Worm (Caenorhabditis elegans) whole organism, L2 larva: ENCODE data around the gene bca-2.
A peak's percentile ranks its signal among the peaks of the same experiment; 100 is the strongest.

ENCODE experiments used
- C34F6.9 ChIP-seq: fragments of 150-350 bp; optimal IDR thresholded peaks from 2 replicates; lab custom pipeline; 2014; ENCODE audit warnings: missing biosample characterization, missing genetic modification characterization
- F13H6.1 ChIP-seq: sonication (generic microtip); optimal IDR thresholded peaks from 2 replicates; lab custom pipeline; 2016; ENCODE audit warnings: missing genetic modification characterization, missing compliant biosample characterization
- R02D3.7 ChIP-seq: fragments of 150-350 bp; optimal IDR thresholded peaks from 2 replicates; lab custom pipeline; 2014; ENCODE audit warnings: missing biosample characterization, missing genetic modification characterization
- ZK546.5 ChIP-seq: sonication (generic microtip); optimal IDR thresholded peaks from 2 replicates; lab custom pipeline; 2017; ENCODE audit warnings: missing biosample characterization, missing genetic modification characterization
- aly-2 ChIP-seq: fragments of 150-350 bp; optimal IDR thresholded peaks from 2 replicates; lab custom pipeline; 2014; ENCODE audit warnings: missing biosample characterization, missing genetic modification characterization
- ama-1 ChIP-seq: fragments of 150-350 bp; optimal IDR thresholded peaks from 2 replicates; lab custom pipeline; 2018; ENCODE audit warnings: inconsistent platforms
- blmp-1 ChIP-seq: sonication (generic microtip); optimal IDR thresholded peaks from 2 replicates; lab custom pipeline; 2017; ENCODE audit warnings: missing genetic modification characterization, mild to moderate bottlenecking, missing compliant biosample characterization, antibody characterized with exemption, moderate library complexity; ENCODE audit not compliant: insufficient read depth
- ceh-16 ChIP-seq: fragments of 150-350 bp; optimal IDR thresholded peaks from 2 replicates; lab custom pipeline; 2014; ENCODE audit warnings: missing biosample characterization, missing genetic modification characterization
- ceh-82 ChIP-seq: fragments of 150-350 bp; optimal IDR thresholded peaks from 2 replicates; lab custom pipeline; 2014; ENCODE audit warnings: missing biosample characterization, missing genetic modification characterization
- crh-2 ChIP-seq: sonication (generic microtip); optimal IDR thresholded peaks from 2 replicates; lab custom pipeline; 2017; ENCODE audit warnings: missing biosample characterization, missing genetic modification characterization
- egl-27 ChIP-seq: sonication (generic microtip); optimal IDR thresholded peaks from 3 replicates; lab custom pipeline; 2017; ENCODE audit warnings: missing biosample characterization, missing genetic modification reagents, missing genetic modification characterization
- elt-1 ChIP-seq: fragments of 150-350 bp; optimal IDR thresholded peaks from 2 replicates; lab custom pipeline; 2014; ENCODE audit warnings: missing biosample characterization, missing genetic modification characterization
- elt-3 ChIP-seq: sonication (generic microtip); optimal IDR thresholded peaks from 2 replicates; lab custom pipeline; 2017; ENCODE audit warnings: missing biosample characterization, missing genetic modification characterization
- fos-1 ChIP-seq: fragments of 150-350 bp; optimal IDR thresholded peaks from 2 replicates; lab custom pipeline; 2014; ENCODE audit warnings: missing biosample characterization, missing genetic modification characterization
- lin-13 ChIP-seq: fragments of 150-350 bp; optimal IDR thresholded peaks from 2 replicates; lab custom pipeline; 2014; ENCODE audit warnings: missing biosample characterization, missing genetic modification reagents, missing genetic modification characterization
- lin-39 ChIP-seq: fragments of 150-350 bp; optimal IDR thresholded peaks from 2 replicates; lab custom pipeline; 2014; ENCODE audit warnings: missing biosample characterization, missing genetic modification reagents, missing genetic modification characterization
- lsy-2 ChIP-seq, 2 experiments: fragments of 150-350 bp in 1 of 2; sonication (generic microtip) in 1 of 2; optimal IDR thresholded peaks; 2 replicates each; lab custom pipeline; 2014 to 2017; ENCODE audit warnings: missing biosample characterization in 2 of 2, missing genetic modification characterization in 2 of 2
- mbf-1 ChIP-seq: sonication (generic microtip); optimal IDR thresholded peaks from 2 replicates; lab custom pipeline; 2017; ENCODE audit warnings: missing biosample characterization, missing genetic modification characterization
- mdl-1 ChIP-seq, 2 experiments: fragments of 150-350 bp in 1 of 2; sonication (generic microtip) in 1 of 2; optimal IDR thresholded peaks; 2 replicates each; lab custom pipeline; 2017; ENCODE audit warnings: missing biosample characterization in 2 of 2, missing genetic modification characterization in 2 of 2
- nhr-10 ChIP-seq: sonication (generic microtip); optimal IDR thresholded peaks from 2 replicates; lab custom pipeline; 2017; ENCODE audit warnings: missing biosample characterization, missing genetic modification characterization
- nhr-12 ChIP-seq: fragments of 150-350 bp; optimal IDR thresholded peaks from 2 replicates; lab custom pipeline; 2014; ENCODE audit warnings: missing biosample characterization, missing genetic modification characterization
- nhr-129 ChIP-seq: fragments of 150-350 bp; optimal IDR thresholded peaks from 2 replicates; lab custom pipeline; 2014; ENCODE audit warnings: missing biosample characterization, missing genetic modification characterization
- nhr-25 ChIP-seq: fragments of 150-350 bp; sonication (generic microtip); optimal IDR thresholded peaks from 3 replicates; lab custom pipeline; 2014; ENCODE audit warnings: missing biosample characterization, missing genetic modification characterization
- nhr-6 ChIP-seq: fragments of 150-350 bp; optimal IDR thresholded peaks from 2 replicates; lab custom pipeline; 2014; ENCODE audit warnings: missing biosample characterization, missing genetic modification characterization
- nhr-77 ChIP-seq: fragments of 150-350 bp; optimal IDR thresholded peaks from 2 replicates; lab custom pipeline; 2014; ENCODE audit warnings: missing biosample characterization, missing genetic modification characterization
- sem-4 ChIP-seq: fragments of 150-350 bp; optimal IDR thresholded peaks from 2 replicates; lab custom pipeline; 2014; ENCODE audit warnings: missing biosample characterization, missing genetic modification reagents, missing genetic modification characterization
- skn-1 ChIP-seq: sonication (generic microtip); optimal IDR thresholded peaks from 2 replicates; lab custom pipeline; 2017; ENCODE audit warnings: missing biosample characterization, missing genetic modification characterization
- sma-9 ChIP-seq, 2 experiments: fragments of 150-350 bp in 1 of 2; sonication (generic microtip) in 1 of 2; optimal IDR thresholded peaks; 2 replicates each; lab custom pipeline; 2014 to 2016; ENCODE audit warnings: missing genetic modification characterization in 2 of 2, mild to moderate bottlenecking in 1 of 2, missing biosample characterization in 1 of 2, missing compliant biosample characterization in 1 of 2, missing genetic modification reagents in 1 of 2, moderate library complexity in 1 of 2
- snpc-4 ChIP-seq: fragments of 150-350 bp; optimal IDR thresholded peaks from 2 replicates; lab custom pipeline; 2014; ENCODE audit warnings: missing biosample characterization, missing genetic modification characterization
- unc-55 ChIP-seq: fragments of 150-350 bp; sonication (generic microtip); optimal IDR thresholded peaks from 3 replicates; lab custom pipeline; 2014; ENCODE audit warnings: missing biosample characterization, missing genetic modification reagents, missing genetic modification characterization
- unc-62 ChIP-seq: fragments of 150-350 bp; optimal IDR thresholded peaks from 2 replicates; lab custom pipeline; 2014; ENCODE audit warnings: missing biosample characterization, missing genetic modification reagents, missing genetic modification characterization
- zag-1 ChIP-seq: fragments of 150-350 bp; optimal IDR thresholded peaks from 2 replicates; lab custom pipeline; 2014; ENCODE audit warnings: missing biosample characterization, missing genetic modification characterization
- ztf-1 ChIP-seq: fragments of 200-800 bp; sonication (Bioruptor generic); conservative IDR thresholded peaks from 2 replicates; pipeline ENCODE4 v1.3.6; 2022; ENCODE audit warnings: missing genetic modification characterization, missing compliant biosample characterization
- ztf-11 ChIP-seq: sonication (generic microtip); optimal IDR thresholded peaks from 2 replicates; lab custom pipeline; 2017; ENCODE audit warnings: missing biosample characterization, missing genetic modification characterization
- ztf-4 ChIP-seq: fragments of 150-350 bp; optimal IDR thresholded peaks from 2 replicates; lab custom pipeline; 2014; ENCODE audit warnings: missing biosample characterization, missing genetic modification characterization

The bca-2 gene

DNA sequence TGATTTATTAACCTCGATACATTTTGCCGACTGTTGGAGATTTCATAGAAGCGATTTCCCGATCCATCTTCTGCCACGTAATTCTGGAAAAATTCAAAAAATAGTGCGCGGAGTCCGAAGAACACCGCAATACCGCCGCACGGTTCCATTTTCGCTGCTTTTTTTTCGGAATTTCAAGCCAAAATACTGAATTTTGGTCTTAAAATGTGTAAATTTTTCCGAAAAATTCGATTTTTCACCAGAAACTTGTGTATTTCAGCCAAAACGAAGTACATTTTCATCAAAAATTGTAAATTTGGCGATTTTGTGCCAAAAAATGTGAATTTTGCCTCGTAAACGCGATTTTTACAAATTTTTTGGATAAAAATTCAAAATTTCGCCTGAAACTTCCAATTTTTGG is 3.1 kb upstream of the bca-2 start:
- no peak for TF ChIP-seq nhr-77 (tag; lab: Kevin White, UChicago)
- TF ChIP-seq, all 48 proteins: peak for 0

DNA sequence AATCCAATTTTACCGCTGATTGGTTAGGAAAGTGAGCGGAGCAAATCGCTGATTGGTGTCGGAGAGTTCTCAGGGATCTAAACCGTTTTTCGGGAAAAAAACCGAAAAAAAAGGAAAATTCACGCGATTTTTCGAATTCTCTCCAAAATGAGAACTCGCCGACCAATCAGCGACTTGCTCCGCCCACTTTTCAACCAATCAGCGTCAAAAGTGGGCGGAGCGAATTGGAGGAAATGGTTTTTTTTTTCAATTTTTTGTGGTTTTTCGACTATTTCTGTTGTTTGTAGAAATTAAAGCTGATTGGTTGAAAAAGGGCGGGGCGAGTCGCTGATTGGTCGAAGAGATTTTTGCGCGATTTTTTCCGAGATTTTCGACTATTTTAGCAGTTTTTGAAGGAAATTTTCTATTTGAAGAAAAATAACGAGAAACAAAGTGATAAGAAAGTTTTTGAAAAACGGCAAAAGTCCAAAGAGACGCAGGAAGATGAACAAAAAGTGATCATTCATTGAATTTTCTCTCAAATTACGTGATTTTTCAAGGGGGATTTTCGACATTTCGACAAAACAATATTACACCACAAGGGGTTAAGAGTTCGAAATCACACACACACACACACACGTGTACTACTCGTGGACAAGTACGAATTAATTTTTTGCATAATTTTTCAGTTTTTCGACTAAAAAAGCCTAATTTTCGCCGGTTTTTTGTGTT is 735 bp upstream of the bca-2 start:
- TF ChIP-seq nhr-129 (tag; lab: Kevin White, UChicago) (peak; percentile 44), aly-2 (no peak), crh-2 (tag; lab: Kevin White, UChicago) (no peak), lsy-2 (tag; optimal IDR thresholded peaks at IDR 0.05; lab: Kevin White, UChicago) (peak in 1 of 2 experiments; percentile 6)

DNA sequence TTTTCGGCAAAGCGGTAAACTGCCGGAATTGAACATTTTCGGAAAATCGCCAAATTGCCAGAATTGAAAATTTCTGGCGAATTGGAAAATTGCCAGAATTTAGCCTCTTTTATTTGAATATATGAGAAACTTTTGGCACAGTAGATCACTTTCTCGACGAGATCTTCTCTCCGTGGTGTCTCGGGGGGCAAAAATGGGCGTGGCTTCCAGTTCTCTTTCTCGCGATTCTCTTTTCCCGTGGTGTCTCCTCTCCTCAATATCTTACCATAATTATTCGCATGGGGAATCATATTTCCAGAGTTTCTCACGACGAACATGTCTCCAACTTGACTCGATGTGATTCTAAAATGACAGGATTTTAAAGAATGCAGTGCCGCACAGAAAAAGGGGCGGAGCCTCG is 935 bp downstream of the bca-2 start:
- TF ChIP-seq nhr-12 (tag; lab: Kevin White, UChicago), result no peak
- no peak for TF ChIP-seq crh-2 (tag; lab: Kevin White, UChicago)
- TF ChIP-seq nhr-10, result no peak
- TF ChIP-seq skn-1 (tag; lab: Kevin White, UChicago), result no peak
- no peak for TF ChIP-seq fos-1 (tag; lab: Kevin White, UChicago)
- TF ChIP-seq unc-62 (GFP tag; lab: Kevin White, UChicago), result no peak
- no peak for TF ChIP-seq mbf-1
- TF ChIP-seq lin-39, result no peak
- no peak for TF ChIP-seq ztf-1 (GFP tag; lab: Robert Waterston, UW)
- TF ChIP-seq F13H6.1 (tag; lab: Kevin White, UChicago), result no peak
- TF ChIP-seq snpc-4, result no peak

DNA sequence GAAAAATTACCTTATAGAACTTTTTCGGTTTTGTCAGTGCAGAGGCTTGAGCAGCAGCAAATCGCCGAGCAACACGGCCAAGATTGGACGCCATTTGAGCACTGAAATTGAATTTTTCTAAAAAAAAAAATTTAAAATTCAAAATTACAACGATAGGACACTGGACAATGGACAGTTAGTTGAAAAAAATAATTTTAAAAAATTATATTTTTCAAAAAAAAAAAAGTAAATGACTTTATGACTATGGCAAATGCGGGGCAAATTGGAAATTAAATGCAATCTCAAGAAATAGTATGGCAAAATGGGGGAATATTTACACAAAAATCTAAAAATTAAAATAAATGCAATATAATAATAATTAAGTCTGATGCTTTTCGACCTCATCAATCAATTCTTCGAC is 3.9 kb downstream of the bca-2 start, which contains the start of gene Y116A8C.27:
Y116A8C.27 (minus strand) TSS at position 101 of the 400 bp plus-strand sequence.
- TF ChIP-seq nhr-25 (tag; lab: Kevin White, UChicago) (no peak), elt-1 (tag; lab: Kevin White, UChicago) (no peak), blmp-1 (tag; lab: Kevin White, UChicago) (no peak), nhr-10 (no peak), F13H6.1 (tag; lab: Kevin White, UChicago) (no peak), ztf-11 (tag; lab: Kevin White, UChicago) (no peak), ceh-16 (tag; lab: Kevin White, UChicago) (no peak)

DNA sequence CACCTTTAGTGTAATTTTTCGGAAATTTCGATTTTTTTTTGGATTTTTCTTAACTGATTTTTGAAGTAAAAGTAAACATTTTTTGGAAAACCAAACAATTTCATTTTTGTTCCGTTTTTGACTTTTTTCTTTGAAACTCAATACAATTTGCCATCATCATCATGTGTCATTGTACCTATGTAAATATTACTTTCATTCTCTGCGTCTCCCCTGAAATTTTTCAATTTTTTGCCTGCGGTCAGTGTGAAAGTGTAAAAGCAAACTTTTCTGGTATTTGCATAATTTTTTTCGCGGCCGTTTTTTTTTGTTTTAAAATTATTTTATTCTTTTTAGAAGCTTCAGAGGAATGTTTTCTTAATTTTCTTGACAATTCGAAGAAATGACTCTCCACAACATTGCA is 6.3 kb downstream of the bca-2 start, which contains the start of gene Y116A8C.29:
Y116A8C.29 (plus strand) TSS at position 328 of the 400 bp plus-strand sequence.
- no peak for TF ChIP-seq ceh-82 (tag; lab: Kevin White, UChicago)
- TF ChIP-seq sma-9 (GFP tag; optimal IDR thresholded peaks at IDR 0.05; lab: Kevin White, UChicago), result no peak
- no peak for TF ChIP-seq sma-9 (tag; optimal IDR thresholded peaks at IDR 0.05; lab: Kevin White, UChicago)
- no peak for TF ChIP-seq nhr-12 (tag; lab: Kevin White, UChicago)
- TF ChIP-seq R02D3.7 (tag; lab: Kevin White, UChicago), result no peak
- no peak for TF ChIP-seq sem-4 (tag; lab: Kevin White, UChicago)
- TF ChIP-seq fos-1 (tag; lab: Kevin White, UChicago), result peak; percentile 14

DNA sequence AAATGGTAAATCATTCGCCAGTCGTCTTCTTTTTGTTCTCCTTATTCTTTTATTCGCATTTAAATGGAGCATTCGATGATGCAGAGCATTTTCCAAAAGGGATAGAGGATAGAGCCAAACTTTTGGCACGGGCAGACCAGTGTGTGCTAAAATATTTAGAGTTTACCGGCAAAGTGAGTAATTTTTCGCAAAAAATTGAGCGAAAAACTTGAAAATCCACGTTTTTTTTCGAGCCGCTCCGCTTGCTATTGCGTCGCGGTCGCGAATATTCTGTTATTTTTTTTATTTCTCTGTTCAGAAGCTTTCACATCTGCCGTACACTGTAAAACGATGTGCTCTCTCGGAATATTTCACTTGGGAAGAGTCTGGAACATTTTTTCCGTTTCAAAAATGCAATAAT is 11.2 kb downstream of the bca-2 start, which contains the start of gene Y116A8C.43:
Y116A8C.43 (plus strand) TSS at position 3 of the 400 bp plus-strand sequence.
- TF ChIP-seq ztf-1 (GFP tag; lab: Robert Waterston, UW) (no peak), elt-3 (tag; lab: Kevin White, UChicago) (no peak), zag-1 (tag; lab: Kevin White, UChicago) (no peak), ama-1 (lab: Kevin White, UChicago) (peak; percentile 52)

DNA sequence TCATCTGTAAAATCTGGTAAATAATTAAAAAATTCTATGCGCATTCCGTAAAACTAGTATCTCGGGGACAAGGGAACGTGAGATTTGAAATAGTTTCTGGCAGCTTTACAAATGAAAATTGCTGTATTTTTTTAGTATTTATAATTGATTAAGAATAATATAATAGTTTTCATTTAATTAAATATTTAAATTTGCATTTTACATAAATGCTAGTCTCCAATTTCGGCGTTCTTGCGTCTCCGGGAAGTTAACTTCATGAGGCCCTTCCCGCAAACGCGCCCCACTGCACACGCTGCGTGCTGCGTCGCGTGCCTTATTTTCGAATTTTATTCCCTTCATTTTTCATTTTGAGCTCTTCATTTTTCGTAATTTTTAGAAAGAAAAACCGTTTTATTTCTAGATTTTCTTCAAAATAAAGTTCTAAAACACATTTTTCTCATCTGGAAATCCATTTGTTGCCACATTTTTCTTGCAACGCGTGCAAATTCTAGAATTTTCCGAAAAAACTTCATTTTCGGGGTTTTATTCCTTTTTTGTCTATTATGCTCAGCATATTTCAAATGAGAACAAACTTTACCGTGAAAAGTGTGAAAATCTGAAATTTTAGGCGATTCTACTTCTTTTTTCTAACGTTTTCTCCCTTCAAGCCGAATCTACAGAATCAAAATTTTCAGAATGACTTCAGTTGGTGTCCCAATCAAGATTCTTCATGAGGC is 12.5 kb downstream of the bca-2 start, which contains the start of the genes snx-13 and snr-1:
snx-13 (minus strand) TSS at position 55 of the 716 bp plus-strand sequence.
snr-1 (plus strand) TSS at position 666 of the 716 bp plus-strand sequence.
- TF ChIP-seq F13H6.1 (tag; lab: Kevin White, UChicago) (peak; percentile 75), elt-1 (tag; lab: Kevin White, UChicago) (no peak), fos-1 (tag; lab: Kevin White, UChicago) (peak; percentile 57), egl-27 (no peak), nhr-25 (tag; lab: Kevin White, UChicago) (peak; percentile 66), lsy-2 (tag; optimal IDR thresholded peaks at IDR 0.05; lab: Kevin White, UChicago) (peak; percentile 46 to 82), nhr-129 (tag; lab: Kevin White, UChicago) (peak; percentile 31), ZK546.5 (peak; percentile 24), lin-13 (peak; percentile 87), ztf-4 (tag; lab: Kevin White, UChicago) (peak; percentile 68), blmp-1 (tag; lab: Kevin White, UChicago) (peak; percentile 3), C34F6.9 (peak; percentile 80), R02D3.7 (tag; lab: Kevin White, UChicago) (no peak), nhr-77 (tag; lab: Kevin White, UChicago) (no peak), mdl-1 (tag; optimal IDR thresholded peaks at IDR 0.05; lab: Kevin White, UChicago) (peak in 1 of 2 experiments; percentile 61), nhr-6 (no peak), mbf-1 (no peak), unc-55 (GFP tag; lab: Kevin White, UChicago) (peak; percentile 80), sma-9 (GFP tag; optimal IDR thresholded peaks at IDR 0.05; lab: Kevin White, UChicago) (no peak), sma-9 (tag; optimal IDR thresholded peaks at IDR 0.05; lab: Kevin White, UChicago) (no peak), ama-1 (lab: Kevin White, UChicago) (no peak), crh-2 (tag; lab: Kevin White, UChicago) (peak; percentile 59), nhr-12 (tag; lab: Kevin White, UChicago) (no peak)
